Fruit fly (Drosophila melanogaster) whole organism, embryonic: ENCODE measurements around the gene Polr3F.

Experiments
- ATbp ChIP-seq: fragments of 200-800 bp; sonication (Bioruptor generic); optimal IDR thresholded peaks from 2 replicates; lab custom pipeline; 2017; ENCODE audit warnings: missing biosample characterization, mild to moderate bottlenecking, missing genetic modification characterization, missing genetic modification reagents
- B-H2 ChIP-seq: fragments of 200-800 bp; sonication (Bioruptor generic); optimal IDR thresholded peaks from 2 replicates; lab custom pipeline; 2018; ENCODE audit warnings: missing biosample characterization, mild to moderate bottlenecking, missing genetic modification characterization
- CG10274 ChIP-seq: fragments of 200-800 bp; sonication (Bioruptor generic); optimal IDR thresholded peaks from 3 replicates; lab custom pipeline; 2017; ENCODE audit warnings: missing biosample characterization, mild to moderate bottlenecking, missing genetic modification characterization
- CG10462 ChIP-seq: fragments of 200-800 bp; sonication (Bioruptor generic); optimal IDR thresholded peaks from 2 replicates; lab custom pipeline; 2016; ENCODE audit warnings: missing biosample characterization, missing genetic modification characterization
- CG10565 ChIP-seq: fragments of 200-800 bp; sonication (Bioruptor generic); optimal IDR thresholded peaks from 3 replicates; lab custom pipeline; 2016; ENCODE audit warnings: missing biosample characterization, mild to moderate bottlenecking, missing genetic modification characterization
- CG1233 ChIP-seq: fragments of 200-800 bp; sonication (Bioruptor generic); optimal IDR thresholded peaks from 4 replicates; lab custom pipeline; 2018; ENCODE audit warnings: missing biosample characterization, mild to moderate bottlenecking, missing genetic modification characterization
- CG12769 ChIP-seq: fragments of 200-800 bp; sonication (Bioruptor generic); optimal IDR thresholded peaks from 2 replicates; lab custom pipeline; 2019; ENCODE audit warnings: missing biosample characterization, mild to moderate bottlenecking, missing genetic modification characterization, moderate library complexity
- CG14441 ChIP-seq: fragments of 200-800 bp; sonication (Bioruptor generic); IDR thresholded peaks from 2 replicates; pipeline ENCODE4 v1.3.6; 2022; ENCODE audit warnings: missing biosample characterization, missing genetic modification characterization
- CG14667 ChIP-seq: fragments of 200-800 bp; sonication (Bioruptor generic); IDR thresholded peaks from 2 replicates; pipeline ENCODE4 v1.3.6; 2022; ENCODE audit warnings: missing biosample characterization, missing genetic modification characterization
- CG1603 ChIP-seq: fragments of 200-800 bp; sonication (Bioruptor generic); optimal IDR thresholded peaks from 2 replicates; lab custom pipeline; 2019; ENCODE audit warnings: missing biosample characterization, mild to moderate bottlenecking, missing genetic modification characterization, moderate library complexity
- CG1647 ChIP-seq: fragments of 200-800 bp; sonication (Bioruptor generic); optimal IDR thresholded peaks from 3 replicates; lab custom pipeline; 2016; ENCODE audit warnings: missing biosample characterization, missing genetic modification characterization
- CG16779 ChIP-seq: fragments of 200-800 bp; sonication (Bioruptor generic); IDR thresholded peaks from 2 replicates; pipeline ENCODE4 v1.3.6; 2022; ENCODE audit warnings: missing biosample characterization, missing genetic modification characterization
- CG17568 ChIP-seq: fragments of 200-800 bp; sonication (Bioruptor generic); optimal IDR thresholded peaks from 2 replicates; lab custom pipeline; 2018; ENCODE audit warnings: missing biosample characterization, mild to moderate bottlenecking, missing genetic modification characterization, moderate library complexity
- CG2678 ChIP-seq: fragments of 200-800 bp; sonication (Bioruptor generic); optimal IDR thresholded peaks from 3 replicates; lab custom pipeline; 2019; ENCODE audit warnings: missing biosample characterization, mild to moderate bottlenecking, missing genetic modification characterization, moderate library complexity
- CG31441 ChIP-seq: fragments of 200-800 bp; sonication (Bioruptor generic); IDR thresholded peaks from 2 replicates; pipeline ENCODE4 v1.3.6; 2022; ENCODE audit warnings: missing biosample characterization, missing genetic modification characterization
- CG32532 ChIP-seq: fragments of 200-800 bp; sonication (Bioruptor generic); IDR thresholded peaks from 2 replicates; pipeline ENCODE4 v1.3.6; 2022; ENCODE audit warnings: missing biosample characterization, missing genetic modification characterization
- CG32767 ChIP-seq: fragments of 200-800 bp; sonication (Bioruptor generic); IDR thresholded peaks from 2 replicates; pipeline ENCODE4 v1.3.6; 2022; ENCODE audit warnings: missing biosample characterization, missing genetic modification characterization
- CG4360 ChIP-seq: fragments of 200-800 bp; sonication (Bioruptor generic); IDR thresholded peaks from 2 replicates; pipeline ENCODE4 v1.3.6; 2022; ENCODE audit warnings: missing biosample characterization, missing genetic modification characterization
- CG4424 ChIP-seq: fragments of 200-800 bp; sonication (Bioruptor generic); optimal IDR thresholded peaks from 3 replicates; lab custom pipeline; 2016; ENCODE audit warnings: missing biosample characterization, missing genetic modification characterization
- CG6175 ChIP-seq: fragments of 200-800 bp; sonication (Bioruptor generic); IDR thresholded peaks from 3 replicates; pipeline ENCODE4 v1.3.6; 2022; ENCODE audit warnings: missing biosample characterization, missing genetic modification characterization
- CG6683 ChIP-seq: fragments of 200-800 bp; sonication (Bioruptor generic); optimal IDR thresholded peaks from 2 replicates; lab custom pipeline; 2017; ENCODE audit warnings: missing biosample characterization, mild to moderate bottlenecking, missing genetic modification characterization, missing genetic modification reagents
- CG7357 ChIP-seq: fragments of 200-800 bp; sonication (Bioruptor generic); IDR thresholded peaks from 3 replicates; pipeline ENCODE4 v1.3.6; 2022; ENCODE audit warnings: missing biosample characterization, missing genetic modification characterization
- CG7963 ChIP-seq: fragments of 200-800 bp; sonication (Bioruptor generic); IDR thresholded peaks from 3 replicates; pipeline ENCODE4 v1.3.6; 2022; ENCODE audit warnings: missing biosample characterization, missing genetic modification characterization; ENCODE audit not compliant: partially characterized antibody
- D ChIP-seq, 2 experiments: fragments of 200-800 bp in 1 of 2; fragments of >200 bp in 1 of 2; sonication (Bioruptor generic) in 1 of 2; optimal IDR thresholded peaks; 2 replicates in 1 of 2; 3 replicates in 1 of 2; lab custom pipeline; 2017; ENCODE audit warnings: mild to moderate bottlenecking in 1 of 2, missing biosample characterization in 1 of 2, missing genetic modification characterization in 1 of 2, missing genetic modification reagents in 1 of 2
- Dll ChIP-seq: fragments of 200-800 bp; sonication (Bioruptor generic); IDR thresholded peaks from 4 replicates; pipeline ENCODE4 v1.3.6; 2022; ENCODE audit warnings: missing biosample characterization, missing genetic modification characterization; ENCODE audit not compliant: partially characterized antibody
- Elba2 ChIP-seq: fragments of 200-800 bp; sonication (Bioruptor generic); optimal IDR thresholded peaks from 3 replicates; lab custom pipeline; 2016; ENCODE audit warnings: missing biosample characterization, missing genetic modification characterization
- Fer2 ChIP-seq: fragments of 200-800 bp; sonication (Bioruptor generic); optimal IDR thresholded peaks from 2 replicates; lab custom pipeline; 2018; ENCODE audit warnings: missing biosample characterization, mild to moderate bottlenecking, missing genetic modification characterization, moderate library complexity
- Lpt ChIP-seq: fragments of >200 bp; optimal IDR thresholded peaks from 2 replicates; lab custom pipeline; 2018; ENCODE audit warnings: missing biosample characterization, missing genetic modification characterization
- Oaz ChIP-seq: fragments of 200-800 bp; sonication (Bioruptor generic); IDR thresholded peaks from 2 replicates; pipeline ENCODE4 v1.3.6; 2022; ENCODE audit warnings: missing biosample characterization, missing genetic modification characterization
- Optix ChIP-seq: fragments of 200-800 bp; sonication (Bioruptor generic); IDR thresholded peaks from 3 replicates; pipeline ENCODE4 v1.3.6; 2022; ENCODE audit warnings: missing biosample characterization, missing genetic modification characterization
- Sin3A ChIP-seq: fragments of >200 bp; optimal IDR thresholded peaks from 2 replicates; lab custom pipeline; 2018
- Sox102F ChIP-seq: fragments of 200-800 bp; sonication (Bioruptor generic); optimal IDR thresholded peaks from 2 replicates; lab custom pipeline; 2018; ENCODE audit warnings: missing biosample characterization, mild to moderate bottlenecking, missing genetic modification characterization, moderate library complexity
- TFAM ChIP-seq: fragments of 200-800 bp; sonication (Bioruptor generic); optimal IDR thresholded peaks from 2 replicates; lab custom pipeline; 2017; ENCODE audit warnings: missing biosample characterization, missing genetic modification characterization, inconsistent platforms
- cad ChIP-seq: fragments of >200 bp; optimal IDR thresholded peaks from 2 replicates; lab custom pipeline; 2017; ENCODE audit warnings: missing biosample characterization, missing genetic modification characterization
- crc ChIP-seq: fragments of 200-800 bp; sonication (Bioruptor generic); optimal IDR thresholded peaks from 2 replicates; lab custom pipeline; 2016; ENCODE audit warnings: missing biosample characterization, missing genetic modification characterization
- dati ChIP-seq: fragments of 200-800 bp; sonication (Bioruptor generic); IDR thresholded peaks from 2 replicates; pipeline ENCODE4 v1.3.6; 2022; ENCODE audit warnings: missing biosample characterization, missing genetic modification characterization
- en ChIP-seq: fragments of 200-800 bp; sonication (Bioruptor generic); optimal IDR thresholded peaks from 2 replicates; lab custom pipeline; 2016; ENCODE audit warnings: missing biosample characterization, missing genetic modification characterization
- fd3F ChIP-seq: fragments of 200-800 bp; sonication (Bioruptor generic); optimal IDR thresholded peaks from 2 replicates; lab custom pipeline; 2018; ENCODE audit warnings: missing biosample characterization, mild to moderate bottlenecking, missing genetic modification characterization, moderate library complexity
- klu ChIP-seq: fragments of 200-800 bp; sonication (Bioruptor generic); IDR thresholded peaks from 2 replicates; pipeline ENCODE4 v1.3.6; 2022; ENCODE audit warnings: missing biosample characterization, missing genetic modification characterization
- lmd ChIP-seq: fragments of 200-800 bp; sonication (Bioruptor generic); IDR thresholded peaks from 2 replicates; pipeline ENCODE4 v1.3.6; 2022; ENCODE audit warnings: missing biosample characterization, missing genetic modification characterization
- maf-S ChIP-seq: fragments of 200-800 bp; sonication (Bioruptor generic); optimal IDR thresholded peaks from 2 replicates; lab custom pipeline; 2016; ENCODE audit warnings: missing biosample characterization, missing genetic modification characterization
- nau ChIP-seq: fragments of 200-800 bp; sonication (Bioruptor generic); optimal IDR thresholded peaks from 3 replicates; lab custom pipeline; 2017; ENCODE audit warnings: missing biosample characterization, mild to moderate bottlenecking, missing genetic modification characterization, missing genetic modification reagents
- p53 ChIP-seq: fragments of 200-800 bp; sonication (Bioruptor generic); optimal IDR thresholded peaks from 2 replicates; lab custom pipeline; 2016; ENCODE audit warnings: missing biosample characterization, missing genetic modification characterization
- peb ChIP-seq: fragments of 200-800 bp; sonication (Bioruptor generic); IDR thresholded peaks from 2 replicates; pipeline ENCODE4 v1.3.6; 2022; ENCODE audit warnings: missing biosample characterization, missing genetic modification characterization
- repo ChIP-seq: fragments of 200-800 bp; sonication (Bioruptor generic); optimal IDR thresholded peaks from 2 replicates; lab custom pipeline; 2016; ENCODE audit warnings: missing biosample characterization, missing genetic modification characterization
- ro ChIP-seq: fragments of 200-800 bp; sonication (Bioruptor generic); IDR thresholded peaks from 2 replicates; pipeline ENCODE4 v1.3.6; 2022; ENCODE audit warnings: missing biosample characterization, missing genetic modification characterization
- schlank ChIP-seq: fragments of 200-800 bp; sonication (Bioruptor generic); optimal IDR thresholded peaks from 2 replicates; lab custom pipeline; 2018; ENCODE audit warnings: missing biosample characterization, mild to moderate bottlenecking, missing genetic modification characterization
- sd ChIP-seq: fragments of 200-800 bp; sonication (Bioruptor generic); optimal IDR thresholded peaks from 3 replicates; lab custom pipeline; 2018; ENCODE audit warnings: missing biosample characterization, mild to moderate bottlenecking, missing genetic modification characterization, moderate library complexity
- shn ChIP-seq: fragments of 200-800 bp; sonication (Bioruptor generic); optimal IDR thresholded peaks from 3 replicates; lab custom pipeline; 2016; ENCODE audit warnings: missing biosample characterization, missing genetic modification characterization
- sim ChIP-seq: fragments of 200-800 bp; sonication (Bioruptor generic); IDR thresholded peaks from 2 replicates; pipeline ENCODE4 v1.3.6; 2022; ENCODE audit warnings: missing biosample characterization, missing genetic modification characterization
- slp2 ChIP-seq: fragments of 200-800 bp; sonication (Bioruptor generic); optimal IDR thresholded peaks from 2 replicates; lab custom pipeline; 2016; ENCODE audit warnings: missing biosample characterization, missing genetic modification characterization
- twi ChIP-seq: fragments of 200-800 bp; optimal IDR thresholded peaks from 2 replicates; lab custom pipeline; 2019; ENCODE audit warnings: missing biosample characterization, mild to moderate bottlenecking, missing genetic modification characterization, moderate library complexity
- wek ChIP-seq: fragments of 200-800 bp; sonication (Bioruptor generic); optimal IDR thresholded peaks from 3 replicates; lab custom pipeline; 2018; ENCODE audit warnings: missing biosample characterization, mild to moderate bottlenecking, missing genetic modification characterization, moderate library complexity

Polr3F gene

dm6 chr3R:22400246-22400645, 33.1 kb upstream of the Polr3F start (continued):
- TF ChIP-seq Oaz (no peak), nau (GFP tag; lab: Kevin White, UChicago) (no peak), CG16779 (GFP tag; lab: Robert Waterston, UW) (no peak), repo (GFP tag; lab: Kevin White, UChicago) (no peak), CG32767 (no peak), Sin3A (lab: Kevin White, UChicago) (no peak), D (optimal IDR thresholded peaks at IDR 0.05; lab: Kevin White, UChicago) (no peak), D (GFP tag; optimal IDR thresholded peaks at IDR 0.05; lab: Kevin White, UChicago) (peak; percentile 17), CG14667 (GFP tag; lab: Robert Waterston, UW) (0 out of 2 replicates have a peak, but pooled peaks have one; percentile 15), Dll (GFP tag; lab: Robert Waterston, UW) (no peak), cad (GFP tag; lab: Kevin White, UChicago) (no peak), dati (GFP tag; lab: Robert Waterston, UW) (no peak), CG4424 (GFP tag; lab: Kevin White, UChicago) (no peak), CG14441 (GFP tag; lab: Robert Waterston, UW) (no peak), CG12769 (peak; percentile 40), TFAM (no peak), CG7357 (GFP tag; lab: Robert Waterston, UW) (no peak), Fer2 (no peak), CG17568 (GFP tag; lab: Kevin White, UChicago) (no peak), sd (tag; lab: Kevin White, UChicago) (no peak), CG10274 (GFP tag; lab: Kevin White, UChicago) (no peak), lmd (GFP tag; lab: Robert Waterston, UW) (peak; percentile 71), CG31441 (GFP tag; lab: Robert Waterston, UW) (no peak), en (GFP tag; lab: Kevin White, UChicago) (no peak), slp2 (GFP tag; lab: Kevin White, UChicago) (no peak), CG1233 (GFP tag; lab: Kevin White, UChicago) (no peak), p53 (no peak), schlank (tag; lab: Kevin White, UChicago) (no peak), CG1603 (tag; lab: Kevin White, UChicago) (no peak), CG4360 (no peak), shn (GFP tag; lab: Kevin White, UChicago) (no peak), twi (tag; lab: Kevin White, UChicago) (no peak), CG2678 (tag; lab: Kevin White, UChicago) (no peak), wek (GFP tag; lab: Kevin White, UChicago) (no peak), CG10462 (GFP tag; lab: Kevin White, UChicago) (no peak), CG6175 (GFP tag; lab: Robert Waterston, UW) (no peak), CG7963 (GFP tag; lab: Robert Waterston, UW) (no peak), ro (no peak), CG6683 (GFP tag; lab: Kevin White, UChicago) (no peak), klu (GFP tag; lab: Robert Waterston, UW) (no peak), Elba2 (GFP tag; lab: Kevin White, UChicago) (no peak), ATbp (GFP tag; lab: Kevin White, UChicago) (no peak), peb (no peak), sim (GFP tag; lab: Robert Waterston, UW) (no peak), B-H2 (GFP tag; lab: Kevin White, UChicago) (no peak), CG32532 (GFP tag; lab: Robert Waterston, UW) (peak; percentile 75), crc (no peak), fd3F (GFP tag; lab: Kevin White, UChicago) (peak; percentile 28), CG10565 (GFP tag; lab: Kevin White, UChicago) (no peak), CG1647 (GFP tag; lab: Kevin White, UChicago) (no peak), maf-S (GFP tag; lab: Kevin White, UChicago) (no peak), Lpt (GFP tag; lab: Kevin White, UChicago) (no peak), Optix (GFP tag; lab: Robert Waterston, UW) (no peak), Sox102F (GFP tag; lab: Kevin White, UChicago) (no peak)
